Fruit fly (Drosophila melanogaster) whole organism, prepupa: ENCODE data around the gene CG9674.

ENCODE experiments used
- Blimp-1 ChIP-seq: fragments of 200-800 bp; sonication (Bioruptor generic); optimal IDR thresholded peaks from 3 replicates; lab custom pipeline; 2017; ENCODE audit warnings: missing biosample characterization, missing genetic modification characterization, mild to moderate bottlenecking, moderate library complexity, missing genetic modification reagents
- CG10631 ChIP-seq: fragments of 200-800 bp; sonication (Bioruptor generic); optimal IDR thresholded peaks from 2 replicates; lab custom pipeline; 2016; ENCODE audit warnings: missing biosample characterization, missing genetic modification characterization
- CG10669 ChIP-seq: fragments of 200-800 bp; sonication (Bioruptor generic); optimal IDR thresholded peaks from 3 replicates; lab custom pipeline; 2018; ENCODE audit warnings: missing biosample characterization, mild to moderate bottlenecking, missing genetic modification characterization, moderate library complexity
- CG11762 ChIP-seq: fragments of 200-800 bp; sonication (Bioruptor generic); optimal IDR thresholded peaks from 3 replicates; lab custom pipeline; 2016; ENCODE audit warnings: missing biosample characterization, missing genetic modification characterization; ENCODE audit not compliant: insufficient read depth
- CG11902 ChIP-seq: fragments of 200-800 bp; sonication (Bioruptor generic); optimal IDR thresholded peaks from 3 replicates; lab custom pipeline; 2016; ENCODE audit warnings: missing biosample characterization, missing genetic modification characterization
- CG15336 ChIP-seq: fragments of 200-800 bp; sonication (Bioruptor generic); IDR thresholded peaks from 2 replicates; pipeline ENCODE4 v1.3.6; 2022; ENCODE audit warnings: missing biosample characterization, missing genetic modification characterization
- CG3032 ChIP-seq: fragments of 200-800 bp; optimal IDR thresholded peaks from 2 replicates; lab custom pipeline; 2019; ENCODE audit warnings: missing biosample characterization, mild to moderate bottlenecking, missing genetic modification characterization, moderate library complexity
- CG32006 ChIP-seq: fragments of 200-800 bp; sonication (Bioruptor generic); optimal IDR thresholded peaks from 3 replicates; lab custom pipeline; 2017; ENCODE audit warnings: missing biosample characterization, mild to moderate bottlenecking, missing genetic modification characterization
- CG4318 ChIP-seq: fragments of 200-800 bp; sonication (Bioruptor generic); optimal IDR thresholded peaks from 3 replicates; lab custom pipeline; 2017; ENCODE audit warnings: missing biosample characterization, mild to moderate bottlenecking, missing genetic modification characterization
- CG6163 ChIP-seq: fragments of 200-800 bp; sonication (Bioruptor generic); IDR thresholded peaks from 3 replicates; pipeline ENCODE4 v1.3.6; 2022; ENCODE audit warnings: missing biosample characterization, missing genetic modification characterization
- CG6276 ChIP-seq: fragments of 200-800 bp; sonication (Bioruptor generic); optimal IDR thresholded peaks from 2 replicates; lab custom pipeline; 2017; ENCODE audit warnings: missing biosample characterization, mild to moderate bottlenecking, missing genetic modification characterization
- CG6792 ChIP-seq: fragments of 200-800 bp; sonication (Bioruptor generic); optimal IDR thresholded peaks from 3 replicates; lab custom pipeline; 2016; ENCODE audit warnings: missing biosample characterization, missing genetic modification characterization
- CG6808 ChIP-seq: fragments of 200-800 bp; sonication (Bioruptor generic); optimal IDR thresholded peaks from 3 replicates; lab custom pipeline; 2017; ENCODE audit warnings: missing biosample characterization, missing genetic modification characterization, mild to moderate bottlenecking, moderate library complexity, missing genetic modification reagents
- CG6854 ChIP-seq: fragments of 200-800 bp; sonication (Bioruptor generic); optimal IDR thresholded peaks from 2 replicates; lab custom pipeline; 2017; ENCODE audit warnings: missing biosample characterization, mild to moderate bottlenecking, missing genetic modification characterization
- CG7368 ChIP-seq: fragments of 200-800 bp; sonication (Bioruptor generic); optimal IDR thresholded peaks from 3 replicates; lab custom pipeline; 2016; ENCODE audit warnings: missing biosample characterization, missing genetic modification characterization
- CG8119 ChIP-seq: fragments of 200-800 bp; sonication (Bioruptor generic); IDR thresholded peaks from 3 replicates; pipeline ENCODE4 v1.3.6; 2022; ENCODE audit warnings: missing biosample characterization, missing genetic modification characterization
- CG8632 ChIP-seq: fragments of 200-800 bp; sonication (Bioruptor generic); optimal IDR thresholded peaks from 3 replicates; lab custom pipeline; 2016; ENCODE audit warnings: missing biosample characterization, missing genetic modification characterization
- Eip75B ChIP-seq: fragments of 200-800 bp; sonication (Bioruptor generic); optimal IDR thresholded peaks from 3 replicates; lab custom pipeline; 2016; ENCODE audit warnings: missing biosample characterization, missing genetic modification characterization
- Eip78C ChIP-seq: fragments of 200-800 bp; sonication (Bioruptor generic); peaks from one replicate; lab custom pipeline; 2016; ENCODE audit warnings: missing biosample characterization, missing genetic modification characterization
- Ets21C ChIP-seq: fragments of 200-800 bp; sonication (Bioruptor generic); optimal IDR thresholded peaks from 3 replicates; lab custom pipeline; 2016; ENCODE audit warnings: missing biosample characterization, missing genetic modification characterization
- Ets96B ChIP-seq: fragments of 200-800 bp; optimal IDR thresholded peaks from 2 replicates; lab custom pipeline; 2019; ENCODE audit warnings: missing biosample characterization, mild to moderate bottlenecking, missing genetic modification characterization, moderate library complexity
- Gug ChIP-seq: fragments of 200-800 bp; sonication (Bioruptor generic); IDR thresholded peaks from 2 replicates; pipeline ENCODE4 v1.3.6; 2022; ENCODE audit warnings: missing biosample characterization, missing genetic modification characterization
- Met ChIP-seq: fragments of 200-800 bp; sonication (Bioruptor generic); optimal IDR thresholded peaks from 3 replicates; lab custom pipeline; 2016; ENCODE audit warnings: missing biosample characterization, missing genetic modification characterization
- Smox ChIP-seq: fragments of 200-800 bp; sonication (Bioruptor generic); optimal IDR thresholded peaks from 3 replicates; lab custom pipeline; 2016; ENCODE audit warnings: missing biosample characterization, missing genetic modification characterization
- Sox102F ChIP-seq: fragments of 200-800 bp; sonication (Bioruptor generic); optimal IDR thresholded peaks from 2 replicates; lab custom pipeline; 2016; ENCODE audit warnings: missing biosample characterization, mild to moderate bottlenecking, missing genetic modification characterization
- Sox15 ChIP-seq: fragments of 200-800 bp; sonication (Bioruptor generic); optimal IDR thresholded peaks from 3 replicates; lab custom pipeline; 2016; ENCODE audit warnings: missing biosample characterization, missing genetic modification characterization
- achi ChIP-seq: fragments of 200-800 bp; sonication (Bioruptor generic); optimal IDR thresholded peaks from 3 replicates; lab custom pipeline; 2016; ENCODE audit warnings: missing biosample characterization, missing genetic modification characterization
- dsx ChIP-seq: fragments of 200-800 bp; optimal IDR thresholded peaks from 3 replicates; lab custom pipeline; 2019; ENCODE audit warnings: missing biosample characterization, mild to moderate bottlenecking, missing genetic modification characterization, moderate library complexity; ENCODE audit not compliant: poor library complexity, severe bottlenecking
- fd85E ChIP-seq: fragments of 200-800 bp; sonication (Bioruptor generic); optimal IDR thresholded peaks from 3 replicates; lab custom pipeline; 2016; ENCODE audit warnings: missing biosample characterization, missing genetic modification characterization
- fkh ChIP-seq: fragments of 200-800 bp; sonication (Bioruptor generic); optimal IDR thresholded peaks from 3 replicates; lab custom pipeline; 2017; ENCODE audit warnings: missing biosample characterization, mild to moderate bottlenecking, missing genetic modification characterization, moderate library complexity
- net ChIP-seq: fragments of 200-800 bp; sonication (Bioruptor generic); optimal IDR thresholded peaks from 3 replicates; lab custom pipeline; 2016; ENCODE audit warnings: missing biosample characterization, missing genetic modification characterization
- pdm3 ChIP-seq: fragments of 200-800 bp; sonication (Bioruptor generic); optimal IDR thresholded peaks from 3 replicates; lab custom pipeline; 2016; ENCODE audit warnings: missing biosample characterization, missing genetic modification characterization
- salr ChIP-seq, 2 experiments: fragments of 200-800 bp; sonication (Bioruptor generic); optimal IDR thresholded peaks; 3 replicates each; lab custom pipeline; 2016 to 2018; ENCODE audit warnings: missing biosample characterization in 2 of 2, missing genetic modification characterization in 2 of 2, mild to moderate bottlenecking in 1 of 2
- spab ChIP-seq: fragments of 200-800 bp; sonication (Bioruptor generic); optimal IDR thresholded peaks from 2 replicates; lab custom pipeline; 2017; ENCODE audit warnings: missing biosample characterization, mild to moderate bottlenecking, missing genetic modification characterization, missing genetic modification reagents
- ss ChIP-seq, 2 experiments: fragments of 200-800 bp; sonication (Bioruptor generic); optimal IDR thresholded peaks; 2 replicates in 1 of 2; 3 replicates in 1 of 2; lab custom pipeline; 2017 to 2018; ENCODE audit warnings: mild to moderate bottlenecking in 2 of 2, missing biosample characterization in 2 of 2, missing genetic modification characterization in 2 of 2, moderate library complexity in 1 of 2
- svp ChIP-seq: fragments of 200-800 bp; sonication (Bioruptor generic); peaks from one replicate; lab custom pipeline; 2016; ENCODE audit warnings: missing biosample characterization, missing genetic modification characterization
- vri ChIP-seq: fragments of 200-800 bp; sonication (Bioruptor generic); optimal IDR thresholded peaks from 3 replicates; lab custom pipeline; 2016; ENCODE audit warnings: missing biosample characterization, mild to moderate bottlenecking, missing genetic modification characterization

CG9674 gene

DNA sequence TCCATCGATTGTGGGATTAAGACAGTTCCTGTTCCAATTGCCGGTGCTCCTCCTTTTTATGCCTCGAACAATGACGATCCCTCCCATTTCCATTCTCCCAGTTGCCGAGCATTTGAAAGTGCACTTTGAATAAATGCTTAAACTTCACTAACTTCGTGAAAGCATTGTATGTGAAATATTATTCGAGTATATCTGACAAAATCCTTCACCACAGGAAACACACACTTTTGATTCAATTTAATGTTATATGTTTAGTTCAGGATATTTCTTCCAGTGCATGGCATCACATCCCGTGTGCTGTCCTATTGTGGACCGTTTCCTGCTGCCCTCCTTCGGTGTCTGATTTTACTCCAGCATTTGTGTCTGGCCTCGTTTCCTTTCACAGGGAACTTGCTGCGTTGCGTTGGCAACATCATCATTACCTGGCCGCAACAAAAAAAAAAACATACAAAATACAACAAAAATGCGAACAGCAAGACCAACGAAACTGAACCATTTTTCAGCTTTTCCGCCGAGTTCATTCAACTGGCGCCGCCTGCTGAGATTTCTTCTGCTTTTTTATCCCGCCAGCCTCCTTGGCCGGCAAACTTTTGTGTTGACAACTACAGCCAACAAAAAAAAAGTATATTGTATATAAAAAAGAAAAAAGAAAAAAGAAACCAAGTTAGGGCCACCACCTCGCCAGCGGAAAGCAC is 55.0 kb downstream of the CG9674 start (continued):
- TF ChIP-seq CG7368 (GFP tag; lab: Kevin White, UChicago) (peak; percentile 68), CG6276 (peak; percentile 80), fd85E (GFP tag; lab: Kevin White, UChicago) (no peak), Met (peak; percentile 35), achi (GFP tag; lab: Kevin White, UChicago) (peak; percentile 76), CG8632 (peak; percentile 43), CG11762 (GFP tag; lab: Kevin White, UChicago) (peak; percentile 63), Sox15 (no peak), svp (GFP tag; lab: Kevin White, UChicago) (peak; percentile 78), Smox (GFP tag; lab: Kevin White, UChicago) (peak; percentile 18), vri (GFP tag; lab: Kevin White, UChicago) (no peak), pdm3 (GFP tag; lab: Kevin White, UChicago) (peak; percentile 63), CG32006 (GFP tag; lab: Kevin White, UChicago) (peak; percentile 75), Ets21C (peak; percentile 2), Eip75B (GFP tag; lab: Kevin White, UChicago) (peak; percentile 77), Gug (GFP tag; lab: Robert Waterston, UW) (peak; percentile 35; the same call in 1 of the 2 replicates), Blimp-1 (GFP tag; lab: Kevin White, UChicago) (no peak), CG6792 (GFP tag; lab: Kevin White, UChicago) (peak; percentile 56), CG10631 (GFP tag; lab: Kevin White, UChicago) (peak; percentile 81), CG6854 (GFP tag; lab: Kevin White, UChicago) (no peak)
- TF ChIP-seq, all 60 proteins: peak for 52

DNA sequence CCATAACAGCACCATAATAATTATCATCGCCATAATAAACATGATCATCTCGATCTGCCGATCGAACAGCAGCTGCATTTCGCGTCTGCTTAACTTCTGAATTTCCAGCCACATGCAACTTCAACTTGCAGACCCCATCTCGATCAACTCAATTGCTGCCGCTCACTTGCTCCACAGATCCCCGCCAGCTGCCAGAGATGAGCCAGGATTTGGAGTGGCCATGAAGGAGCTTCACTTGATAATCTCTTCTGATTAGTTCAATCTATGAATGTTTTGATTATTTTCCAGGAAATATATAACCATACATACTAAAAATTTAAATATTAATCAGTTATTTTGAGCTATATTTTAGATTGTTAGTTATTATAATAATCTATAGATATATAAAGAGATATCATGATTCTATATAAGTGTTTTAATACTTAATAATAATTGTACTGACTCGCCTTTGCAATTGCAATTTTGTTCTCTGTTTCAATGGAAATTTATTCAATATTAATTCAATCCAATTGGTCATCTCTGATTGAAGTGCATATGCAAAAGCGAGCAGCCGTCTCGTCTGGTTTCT is 56.0 kb downstream of the CG9674 start:
- TF ChIP-seq CG6276 = peak; percentile 23
- TF ChIP-seq Smox (GFP tag; lab: Kevin White, UChicago) = no peak
- TF ChIP-seq CG10669 = peak; percentile 13
- 0 out of 3 replicates have a peak, but pooled peaks have one; percentile 14 for TF ChIP-seq CG8119 (GFP tag; lab: Robert Waterston, UW)
- TF ChIP-seq dsx (GFP tag; lab: Kevin White, UChicago) = peak; percentile 10
- TF ChIP-seq ss (GFP tag; optimal IDR thresholded peaks at IDR 0.05; lab: Kevin White, UChicago) = peak in 1 of 2 experiments; percentile 15
- TF ChIP-seq Ets96B (tag; lab: Kevin White, UChicago) = peak; percentile 7
- TF ChIP-seq Sox102F (GFP tag; lab: Kevin White, UChicago) = no peak
- TF ChIP-seq CG32006 (GFP tag; lab: Kevin White, UChicago) = peak; percentile 53
- TF ChIP-seq CG11902 = no peak
- TF ChIP-seq net (GFP tag; lab: Kevin White, UChicago) = peak; percentile 7
- TF ChIP-seq CG6792 (GFP tag; lab: Kevin White, UChicago) = no peak
- peak; percentile 10; the same call in 1 of the 2 replicates for TF ChIP-seq CG15336 (GFP tag; lab: Robert Waterston, UW)
- peak; percentile 9 for TF ChIP-seq CG10631 (GFP tag; lab: Kevin White, UChicago)
- peak; percentile 29 for TF ChIP-seq spab (GFP tag; lab: Kevin White, UChicago)
- no peak for TF ChIP-seq achi (GFP tag; lab: Kevin White, UChicago)
- TF ChIP-seq CG6808 = peak; percentile 34
- peak; percentile 52; the same call in 1 of the 3 replicates for TF ChIP-seq CG6163
- peak; percentile 26 for TF ChIP-seq CG3032
- peak; percentile 37 for TF ChIP-seq CG4318 (GFP tag; lab: Kevin White, UChicago)
- peak; percentile 33 for TF ChIP-seq svp (GFP tag; lab: Kevin White, UChicago)
- TF ChIP-seq Ets21C = no peak

DNA sequence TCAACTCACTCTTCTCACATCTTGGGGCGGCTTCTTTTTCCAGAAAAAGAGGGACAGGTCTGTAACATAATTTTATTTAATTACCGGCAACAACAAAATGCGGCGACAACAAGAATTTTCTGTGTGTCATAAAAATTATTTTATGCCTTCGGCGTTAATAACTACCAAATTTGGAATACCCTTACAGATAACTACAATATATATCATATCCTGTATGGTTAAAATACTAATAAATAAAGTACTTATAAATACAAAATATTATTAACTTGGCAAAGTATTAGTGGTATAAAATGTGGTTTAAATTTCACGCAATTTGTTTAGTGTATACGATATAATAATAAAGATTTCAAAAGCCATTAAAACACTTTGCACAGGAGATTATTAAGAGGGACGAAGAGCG is 56.8 kb downstream of the CG9674 start:
- TF ChIP-seq CG8119 (GFP tag; lab: Robert Waterston, UW) = peak; percentile 35; the same call in 2 of the 3 replicates
- TF ChIP-seq Ets96B (tag; lab: Kevin White, UChicago) = peak; percentile 3
- peak; percentile 10 for TF ChIP-seq achi (GFP tag; lab: Kevin White, UChicago)
- no peak for TF ChIP-seq fkh (GFP tag; lab: Kevin White, UChicago)
- peak; percentile 37 for TF ChIP-seq Eip78C
- peak; percentile 65 for TF ChIP-seq CG15336 (GFP tag; lab: Robert Waterston, UW)
- TF ChIP-seq CG11902 = no peak
- peak in 1 of 2 experiments; percentile 12 for TF ChIP-seq salr (GFP tag; optimal IDR thresholded peaks at IDR 0.05; lab: Kevin White, UChicago)
- no peak for TF ChIP-seq CG6854 (GFP tag; lab: Kevin White, UChicago)
- no peak for TF ChIP-seq net (GFP tag; lab: Kevin White, UChicago)
- peak; percentile 25 for TF ChIP-seq CG32006 (GFP tag; lab: Kevin White, UChicago)
- TF ChIP-seq, all 60 proteins: peak for 7
